Worm (Caenorhabditis elegans): Measurements from ENCODE around the gene mre-11.

The mre-11 gene

ce11 chrV:10756698-10757097 is 20.0 kb upstream of the mre-11 start, which contains the start of gene irld-6:
TSS of gene irld-6 (minus strand) at chrV:10756798.
- TF ChIP-seq C16A3.4 (tag; optimal IDR thresholded peaks at IDR 0.05) = no peak
- no peak for TF ChIP-seq lin-13 (GFP tag; optimal IDR thresholded peaks at IDR 0.05)
- no peak for TF ChIP-seq isw-1 (GFP tag; IDR thresholded peaks at IDR 0.05)
- TF ChIP-seq unc-86 (tag; optimal IDR thresholded peaks at IDR 0.05) = no peak
- no peak for TF ChIP-seq nhr-85 (tag)
- TF ChIP-seq nhr-71 (tag; optimal IDR thresholded peaks at IDR 0.05) = no peak
- TF ChIP-seq fkh-10 (GFP tag; optimal IDR thresholded peaks at IDR 0.05) = no peak
- no peak for TF ChIP-seq ceh-8 (GFP tag; optimal IDR thresholded peaks at IDR 0.05)
- TF ChIP-seq fkh-4 (tag; optimal IDR thresholded peaks at IDR 0.05; ENCODE audit: borderline replicate concordance) = no peak
- TF ChIP-seq hpl-2 (GFP tag; optimal IDR thresholded peaks at IDR 0.05) = no peak
- TF ChIP-seq dpl-1 (GFP tag; optimal IDR thresholded peaks at IDR 0.05) = no peak
- no peak for TF ChIP-seq nhr-12 (tag; optimal IDR thresholded peaks at IDR 0.05)
- TF ChIP-seq unc-98 (GFP tag; IDR thresholded peaks at IDR 0.05) = no peak
- TF ChIP-seq zip-4 (GFP tag; optimal IDR thresholded peaks at IDR 0.05) = no peak

- no peak for TF ChIP-seq pqm-1 (tag; optimal IDR thresholded peaks at IDR 0.05)
- TF ChIP-seq egl-27 (tag; optimal IDR thresholded peaks at IDR 0.05) = no peak
Observed at ce11 chrV:10754050-10754449, 17.4 kb upstream of the mre-11 start, which contains the start of gene F28H7.7. TSS of gene F28H7.7 (minus strand) at chrV:10754150.

ce11 chrV:10750630-10751029 is 14.0 kb upstream of the mre-11 start, which contains the start of gene F28H7.3:
TSS of gene F28H7.3 (minus strand) at chrV:10750788.
- TF ChIP-seq nhr-12 (tag; optimal IDR thresholded peaks at IDR 0.05) = no peak
- no peak for TF ChIP-seq efl-1 (optimal IDR thresholded peaks at IDR 0.05)
- TF ChIP-seq efl-1 (GFP tag; optimal IDR thresholded peaks at IDR 0.05 in 1 of 2) = peak in 1 of 2 experiments; percentile 92
- TF ChIP-seq nhr-47 (tag; optimal IDR thresholded peaks at IDR 0.05) = no peak
- peak; percentile 85 for TF ChIP-seq elt-2 (tag; optimal IDR thresholded peaks at IDR 0.05)

- no peak for TF ChIP-seq efl-1 (optimal IDR thresholded peaks at IDR 0.05)
- TF ChIP-seq efl-1 (GFP tag; optimal IDR thresholded peaks at IDR 0.05 in 1 of 2) = peak in 1 of 2 experiments; percentile 77
- peak; percentile 4 for TF ChIP-seq nhr-20 (tag; optimal IDR thresholded peaks at IDR 0.05)
- TF ChIP-seq tlp-1 (tag; optimal IDR thresholded peaks at IDR 0.05) = no peak
- TF ChIP-seq pqm-1 (tag; optimal IDR thresholded peaks at IDR 0.05) = no peak
- no peak for TF ChIP-seq nhr-85 (tag)
- TF ChIP-seq C16A3.4 (tag; optimal IDR thresholded peaks at IDR 0.05) = no peak
- no peak for TF ChIP-seq elt-2 (tag; optimal IDR thresholded peaks at IDR 0.05)
- TF ChIP-seq lsy-2 (tag; optimal IDR thresholded peaks at IDR 0.05) = no peak
- TF ChIP-seq F16B12.6 (tag; optimal IDR thresholded peaks at IDR 0.05) = no peak
Observed at ce11 chrV:10747263-10747951, 10.7 kb upstream of the mre-11 start, which contains the start of the genes selt-1.2 and F28H7.2. TSS of gene selt-1.2 (minus strand) at chrV:10747363. TSS of gene F28H7.2 (plus strand) at chrV:10747901.

- no peak for TF ChIP-seq ceh-8 (GFP tag; optimal IDR thresholded peaks at IDR 0.05)
Observed at ce11 chrV:10745034-10745433, 8.4 kb upstream of the mre-11 start, which contains the start of gene srj-21. TSS of gene srj-21 (plus strand) at chrV:10745334.

- TF ChIP-seq fkh-10 (GFP tag; optimal IDR thresholded peaks at IDR 0.05) (no peak), ama-1 (optimal IDR thresholded peaks at IDR 0.05) (no peak), irx-1 (tag; optimal IDR thresholded peaks at IDR 0.05) (no peak)
Observed at ce11 chrV:10743649-10744048, 7.0 kb upstream of the mre-11 start, which contains the start of gene srj-22. TSS of gene srj-22 (minus strand) at chrV:10743749.

- no peak for TF ChIP-seq efl-1 (optimal IDR thresholded peaks at IDR 0.05)
- peak in 1 of 2 experiments; percentile 69 for TF ChIP-seq efl-1 (GFP tag; optimal IDR thresholded peaks at IDR 0.05 in 1 of 2)
- no peak for TF ChIP-seq pag-3 (tag; optimal IDR thresholded peaks at IDR 0.05; ENCODE audit: borderline replicate concordance, insufficient read depth)
Observed at ce11 chrV:10741357-10741756, 4.7 kb upstream of the mre-11 start, which contains the start of gene ZC302.3. TSS of gene ZC302.3 (minus strand) at chrV:10741457.

All from whole organism, L1 larva.